Worm (Caenorhabditis elegans): ENCODE measurements around the gene ZK596.3.

The ZK596.3 gene

DNA sequence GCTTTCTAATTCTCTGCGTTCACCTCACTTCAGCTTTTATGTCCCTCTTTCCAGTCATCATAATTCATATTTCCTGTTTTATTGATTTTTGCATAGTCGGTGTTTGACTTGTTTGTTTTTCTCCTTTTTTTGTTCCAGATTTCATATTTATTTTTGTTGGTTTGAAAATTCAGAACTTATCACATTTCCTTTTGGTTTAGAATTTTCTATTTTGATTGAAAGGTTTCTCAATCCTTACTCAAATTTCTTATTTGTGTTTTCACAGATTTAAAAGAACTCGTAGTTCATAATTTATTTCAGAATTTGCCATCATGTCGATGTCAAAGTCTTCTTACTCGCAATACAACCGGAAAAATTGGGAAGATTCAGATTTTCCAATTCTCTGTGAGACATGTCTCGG, 43.1 kb downstream of the ZK596.3 start, which contains the start of gene rbm-22:
rbm-22 (plus strand) TSS at position 301 of the 400 bp plus-strand sequence.
- no peak for TF ChIP-seq scrt-1 (GFP tag; IDR thresholded peaks at IDR 0.05)
- TF ChIP-seq ets-7 (tag; optimal IDR thresholded peaks at IDR 0.05) = no peak
- no peak for TF ChIP-seq ceh-36 (tag; optimal IDR thresholded peaks at IDR 0.05)
- TF ChIP-seq ama-1 (optimal IDR thresholded peaks at IDR 0.05) = no peak
- TF ChIP-seq hmbx-1 (tag; optimal IDR thresholded peaks at IDR 0.05) = no peak

DNA sequence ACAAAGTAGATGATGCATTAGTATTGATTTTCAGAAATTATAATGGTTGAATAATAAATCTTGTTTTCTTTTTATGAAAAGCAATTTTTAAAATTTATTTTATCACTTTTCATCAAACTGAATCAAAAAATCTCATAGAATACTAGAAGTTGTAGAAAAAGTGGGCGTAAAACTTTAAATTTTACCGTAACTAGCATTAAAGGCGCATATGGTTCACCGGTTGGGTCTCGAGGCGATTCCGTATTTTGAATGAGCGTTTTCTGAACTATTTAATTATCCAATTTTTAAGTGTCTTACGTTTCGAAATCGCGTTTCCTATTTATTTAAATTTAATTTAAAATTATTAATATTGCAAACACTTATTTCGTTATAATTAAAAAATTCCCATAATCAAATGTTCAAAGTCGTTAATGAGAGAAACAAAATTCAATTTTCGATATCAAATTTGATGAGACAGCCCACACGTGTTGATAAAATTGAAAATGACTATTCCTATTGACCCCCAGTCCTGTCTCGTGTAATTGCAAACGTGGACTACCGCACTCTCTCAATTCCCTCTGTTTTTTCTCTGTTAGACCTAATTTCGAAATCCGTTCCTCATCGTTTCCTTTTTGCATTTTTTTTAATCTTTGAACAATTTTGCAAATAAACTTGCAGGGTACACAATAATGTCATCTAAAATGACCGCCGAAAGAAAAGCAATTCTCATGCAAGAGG, 45.7 kb downstream of the ZK596.3 start, which contains the start of the genes T11G6.2 and hars-1:
T11G6.2 (minus strand) TSS at position 197 of the 717 bp plus-strand sequence.
hars-1 (plus strand) TSS at position 658 of the 717 bp plus-strand sequence.
- TF ChIP-seq hmg-4 (GFP tag; optimal IDR thresholded peaks at IDR 0.05) = no peak
- TF ChIP-seq ceh-36 (tag; optimal IDR thresholded peaks at IDR 0.05) = no peak

DNA sequence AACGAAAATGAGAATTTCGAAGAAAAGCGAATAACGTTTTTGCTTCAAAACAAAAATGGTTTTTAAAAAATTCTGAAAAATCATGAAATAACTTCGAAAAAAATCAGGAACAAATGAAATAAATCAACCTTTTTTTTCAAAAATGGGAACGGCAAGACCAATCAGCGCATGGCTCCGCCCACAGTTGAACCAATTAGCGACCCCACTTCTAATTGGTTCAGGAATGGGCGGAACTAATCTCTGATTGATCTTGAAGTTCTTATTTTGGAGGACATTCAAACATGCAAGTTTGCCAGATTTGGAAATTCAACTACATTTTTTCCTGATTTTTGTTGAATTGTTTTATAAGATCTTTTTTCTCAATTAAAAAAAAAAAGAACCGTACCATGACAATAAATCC, 48.2 kb downstream of the ZK596.3 start:
- TF ChIP-seq pes-1 (GFP tag; IDR thresholded peaks at IDR 0.05) = no peak
- TF ChIP-seq hmg-4 (GFP tag; optimal IDR thresholded peaks at IDR 0.05) = no peak
- TF ChIP-seq sea-1 (GFP tag; conservative IDR thresholded peaks at IDR 0.05) = no peak
- TF ChIP-seq flt-1 (GFP tag; IDR thresholded peaks at IDR 0.05) = no peak
- no peak for TF ChIP-seq ceh-36 (tag; optimal IDR thresholded peaks at IDR 0.05)
- TF ChIP-seq F13C5.2 (tag; optimal IDR thresholded peaks at IDR 0.05) = no peak
- TF ChIP-seq tra-4 (tag; optimal IDR thresholded peaks at IDR 0.05) = no peak

DNA sequence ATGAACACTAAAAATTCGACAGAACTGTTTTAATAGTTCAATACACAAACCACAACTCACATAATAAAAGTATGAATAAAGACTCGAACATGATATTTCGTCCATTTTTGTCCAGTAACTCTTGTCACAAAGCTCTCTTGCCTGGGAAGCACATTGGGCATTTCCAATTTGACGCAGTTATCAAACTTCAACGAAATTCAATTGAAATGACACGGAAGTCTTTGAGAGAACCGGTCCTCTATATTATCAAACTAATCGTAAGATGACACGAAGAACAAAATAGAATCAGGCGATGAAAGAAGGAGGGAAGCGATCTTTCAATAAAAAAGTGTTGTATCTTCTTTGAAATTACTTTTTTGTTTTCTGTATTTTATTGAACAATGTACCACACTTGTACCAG, 49.1 kb downstream of the ZK596.3 start, which contains the start of gene T11G6.3:
T11G6.3 (minus strand) TSS at position 189 of the 400 bp plus-strand sequence.
- TF ChIP-seq hmg-4 (GFP tag; optimal IDR thresholded peaks at IDR 0.05) (no peak), ceh-13 (GFP tag; optimal IDR thresholded peaks at IDR 0.05) (no peak), aly-1 (tag; optimal IDR thresholded peaks at IDR 0.05) (no peak), tra-4 (tag; optimal IDR thresholded peaks at IDR 0.05) (no peak), tbx-11 (GFP tag; IDR thresholded peaks at IDR 0.05) (no peak), scrt-1 (GFP tag; IDR thresholded peaks at IDR 0.05) (no peak), ets-7 (tag; optimal IDR thresholded peaks at IDR 0.05) (no peak), ceh-36 (tag; optimal IDR thresholded peaks at IDR 0.05) (no peak), F13C5.2 (tag; optimal IDR thresholded peaks at IDR 0.05) (no peak)

DNA sequence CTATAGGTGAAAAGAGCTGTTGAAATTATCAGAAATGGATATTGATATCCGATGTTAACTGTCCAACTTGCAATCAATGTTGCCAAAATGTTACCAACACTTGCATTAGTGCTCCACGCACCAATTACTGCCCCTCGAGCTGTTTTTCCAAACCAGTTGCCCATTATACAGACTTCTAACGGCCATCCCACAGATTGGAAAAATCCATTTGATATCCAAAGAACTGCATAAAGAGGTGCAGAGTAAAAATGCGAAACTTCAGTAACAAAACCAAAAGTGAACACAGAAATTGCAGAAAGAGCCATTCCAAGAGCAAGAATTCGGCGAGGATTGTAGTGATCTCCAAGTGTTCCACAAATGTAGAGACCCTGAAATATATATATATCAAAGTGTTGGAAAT, 50.1 kb downstream of the ZK596.3 start:
- TF ChIP-seq B0310.2 (tag; optimal IDR thresholded peaks at IDR 0.05) (no peak), tbx-37 (GFP tag; conservative IDR thresholded peaks at IDR 0.05) (no peak)

DNA sequence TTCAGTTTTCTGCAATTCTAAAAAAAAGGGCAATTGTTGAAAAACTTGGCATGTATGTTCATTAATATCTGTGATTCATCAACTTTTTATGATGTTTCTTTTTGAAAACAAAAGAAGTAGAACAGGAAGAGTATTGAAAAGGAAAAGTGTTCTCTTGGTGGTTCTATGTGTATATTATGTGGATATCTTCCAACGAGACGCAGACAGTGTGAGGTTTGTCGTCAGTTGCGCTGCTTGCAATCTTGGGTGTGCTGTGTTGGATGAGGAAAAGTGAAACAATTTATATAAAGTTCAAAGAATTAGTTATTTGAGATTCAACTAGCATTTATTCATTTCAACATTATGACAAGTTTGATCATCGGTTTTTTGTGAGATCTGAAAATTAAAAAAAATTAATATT, 51.8 kb downstream of the ZK596.3 start:
- TF ChIP-seq hnd-1 (tag; optimal IDR thresholded peaks at IDR 0.05) (no peak), hmbx-1 (tag; optimal IDR thresholded peaks at IDR 0.05) (no peak), ceh-36 (tag; optimal IDR thresholded peaks at IDR 0.05) (no peak), flt-1 (GFP tag; IDR thresholded peaks at IDR 0.05) (no peak), pes-1 (GFP tag; IDR thresholded peaks at IDR 0.05) (no peak), aly-1 (tag; optimal IDR thresholded peaks at IDR 0.05) (no peak), tbx-11 (GFP tag; IDR thresholded peaks at IDR 0.05) (no peak), ceh-13 (GFP tag; optimal IDR thresholded peaks at IDR 0.05) (no peak), scrt-1 (GFP tag; IDR thresholded peaks at IDR 0.05) (no peak)

Measured in whole organism, early embryonic.